Worm (Caenorhabditis elegans) whole organism, L4/young adult: ENCODE measurements around the gene ZK1073.1.

Experiments used
- W03F9.2 ChIP-seq: fragments of 150-350 bp; optimal IDR thresholded peaks from 2 replicates; lab custom pipeline; 2014; ENCODE audit warnings: missing biosample characterization, missing genetic modification characterization
- dao-5 ChIP-seq: sonication (generic microtip); optimal IDR thresholded peaks from 2 replicates; lab custom pipeline; 2016; ENCODE audit warnings: missing genotype, missing genetic modification characterization, moderate library complexity, missing compliant biosample characterization
- him-1 ChIP-seq: sonication (generic microtip); optimal IDR thresholded peaks from 2 replicates; lab custom pipeline; 2016; ENCODE audit warnings: missing genotype, missing genetic modification reagents, missing genetic modification characterization, missing compliant biosample characterization

ce11 chrX:16130213-16130612 lies 1.5 kb upstream of the ZK1073.1 start:
- TF ChIP-seq him-1 (tag; lab: Kevin White, UChicago) (no peak), W03F9.2 (tag; lab: Kevin White, UChicago) (no peak), dao-5 (tag; lab: Kevin White, UChicago) (no peak)
